Worm (Caenorhabditis elegans) whole organism, L3 larva: ENCODE measurements around the gene H39E23.3.

Experiments used
- R02D3.7 ChIP-seq: fragments of 150-350 bp; optimal IDR thresholded peaks from 2 replicates; lab custom pipeline; 2014; ENCODE audit warnings: missing biosample characterization, missing genetic modification characterization
- ZK546.5 ChIP-seq: sonication (generic microtip); optimal IDR thresholded peaks from 2 replicates; lab custom pipeline; 2017; ENCODE audit warnings: missing biosample characterization, missing genetic modification characterization
- ama-1 ChIP-seq: fragments of 150-350 bp; optimal IDR thresholded peaks from 2 replicates; lab custom pipeline; 2018
- ceh-16 ChIP-seq: sonication (generic microtip); optimal IDR thresholded peaks from 2 replicates; lab custom pipeline; 2017; ENCODE audit warnings: missing biosample characterization, missing genetic modification characterization
- ceh-28 ChIP-seq: fragments of 150-350 bp; optimal IDR thresholded peaks from 2 replicates; lab custom pipeline; 2014; ENCODE audit warnings: missing biosample characterization, missing genetic modification reagents, missing genetic modification characterization
- ceh-9 ChIP-seq: sonication (generic microtip); optimal IDR thresholded peaks from 2 replicates; lab custom pipeline; 2018; ENCODE audit warnings: missing biosample characterization, missing genetic modification characterization
- daf-12 ChIP-seq: fragments of 150-350 bp; optimal IDR thresholded peaks from 2 replicates; lab custom pipeline; 2014; ENCODE audit warnings: missing biosample characterization, missing genetic modification reagents, missing genetic modification characterization
- elt-1 ChIP-seq: fragments of 150-350 bp; optimal IDR thresholded peaks from 2 replicates; lab custom pipeline; 2014; ENCODE audit warnings: missing biosample characterization, missing genetic modification characterization
- elt-2 ChIP-seq: sonication (generic microtip); optimal IDR thresholded peaks from 2 replicates; lab custom pipeline; 2016; ENCODE audit warnings: missing genetic modification reagents, mild to moderate bottlenecking, missing genetic modification characterization, missing compliant biosample characterization
- elt-3 ChIP-seq, 3 experiments: fragments of 150-350 bp in 1 of 3; sonication (generic microtip) in 2 of 3; optimal IDR thresholded peaks; 2 replicates in 2 of 3; 4 replicates in 1 of 3; lab custom pipeline; 2014 to 2017; ENCODE audit warnings: missing biosample characterization in 3 of 3, missing genetic modification characterization in 3 of 3
- eor-1 ChIP-seq, 2 experiments: fragments of 150-350 bp; optimal IDR thresholded peaks; 2 replicates each; lab custom pipeline; 2014 to 2018; ENCODE audit warnings: missing biosample characterization in 2 of 2, missing genetic modification characterization in 2 of 2
- fkh-10 ChIP-seq: sonication (generic microtip); optimal IDR thresholded peaks from 2 replicates; lab custom pipeline; 2017; ENCODE audit warnings: missing biosample characterization, missing genetic modification reagents, missing genetic modification characterization
- fkh-2 ChIP-seq: fragments of 150-350 bp; optimal IDR thresholded peaks from 2 replicates; lab custom pipeline; 2014; ENCODE audit warnings: missing biosample characterization, missing genetic modification reagents, missing genetic modification characterization
- fos-1 ChIP-seq: fragments of 150-350 bp; optimal IDR thresholded peaks from 2 replicates; lab custom pipeline; 2014; ENCODE audit warnings: missing biosample characterization, missing genetic modification characterization
- hmg-11 ChIP-seq: sonication (generic microtip); optimal IDR thresholded peaks from 2 replicates; lab custom pipeline; 2016; ENCODE audit warnings: missing genetic modification characterization, missing compliant biosample characterization
- jun-1 ChIP-seq: fragments of 150-350 bp; optimal IDR thresholded peaks from 2 replicates; lab custom pipeline; 2014; ENCODE audit warnings: missing biosample characterization, missing genetic modification reagents, missing genetic modification characterization
- lin-15B ChIP-seq: fragments of 150-350 bp; optimal IDR thresholded peaks from 2 replicates; lab custom pipeline; 2014; ENCODE audit warnings: missing biosample characterization, missing genetic modification characterization
- lin-39 ChIP-seq: fragments of 150-350 bp; optimal IDR thresholded peaks from 2 replicates; lab custom pipeline; 2018; ENCODE audit warnings: missing biosample characterization, missing genetic modification reagents, missing genetic modification characterization
- lsy-12 ChIP-seq: sonication (generic microtip); optimal IDR thresholded peaks from 2 replicates; lab custom pipeline; 2016; ENCODE audit warnings: mild to moderate bottlenecking, missing genetic modification characterization, missing compliant biosample characterization
- mdl-1 ChIP-seq: fragments of 150-350 bp; optimal IDR thresholded peaks from 2 replicates; lab custom pipeline; 2014; ENCODE audit warnings: missing biosample characterization, missing genetic modification characterization
- nfya-1 ChIP-seq: sonication (generic microtip); optimal IDR thresholded peaks from 2 replicates; lab custom pipeline; 2017; ENCODE audit warnings: missing genetic modification characterization, mild to moderate bottlenecking, missing compliant biosample characterization, antibody characterized with exemption, moderate library complexity; ENCODE audit not compliant: insufficient read depth
- nhr-11 ChIP-seq: fragments of 150-350 bp; optimal IDR thresholded peaks from 2 replicates; lab custom pipeline; 2014; ENCODE audit warnings: missing biosample characterization, missing genetic modification characterization
- nhr-12 ChIP-seq: fragments of 150-350 bp; optimal IDR thresholded peaks from 2 replicates; lab custom pipeline; 2014; ENCODE audit warnings: missing biosample characterization, missing genetic modification characterization
- nhr-23 ChIP-seq: fragments of 150-350 bp; optimal IDR thresholded peaks from 2 replicates; lab custom pipeline; 2014; ENCODE audit warnings: missing biosample characterization, missing genetic modification reagents, missing genetic modification characterization
- nhr-237 ChIP-seq: fragments of 150-350 bp; optimal IDR thresholded peaks from 2 replicates; lab custom pipeline; 2014; ENCODE audit warnings: missing biosample characterization, missing genetic modification characterization
- nhr-25 ChIP-seq: sonication (generic microtip); optimal IDR thresholded peaks from 2 replicates; lab custom pipeline; 2017; ENCODE audit warnings: missing biosample characterization, missing genetic modification characterization
- nhr-28 ChIP-seq: fragments of 150-350 bp; optimal IDR thresholded peaks from 2 replicates; lab custom pipeline; 2014; ENCODE audit warnings: missing biosample characterization, missing genetic modification characterization
- nhr-43 ChIP-seq: sonication (generic microtip); optimal IDR thresholded peaks from 2 replicates; lab custom pipeline; 2016; ENCODE audit warnings: mild to moderate bottlenecking, missing genetic modification characterization, missing compliant biosample characterization; ENCODE audit not compliant: poor library complexity, severe bottlenecking
- nhr-77 ChIP-seq: fragments of 150-350 bp; optimal IDR thresholded peaks from 2 replicates; lab custom pipeline; 2014; ENCODE audit warnings: missing biosample characterization, missing genetic modification characterization
- pha-4 ChIP-seq: fragments of 150-350 bp; optimal IDR thresholded peaks from 2 replicates; lab custom pipeline; 2014; ENCODE audit warnings: missing biosample characterization, missing genetic modification reagents, missing genetic modification characterization
- sea-2 ChIP-seq: fragments of 150-350 bp; sonication (generic microtip); optimal IDR thresholded peaks from 4 replicates; lab custom pipeline; 2014; ENCODE audit warnings: missing biosample characterization, missing genetic modification reagents, missing genetic modification characterization
- skn-1 ChIP-seq: fragments of 150-350 bp; optimal IDR thresholded peaks from 2 replicates; lab custom pipeline; 2014; ENCODE audit warnings: missing biosample characterization, missing genetic modification characterization
- snpc-4 ChIP-seq: fragments of 150-350 bp; optimal IDR thresholded peaks from 2 replicates; lab custom pipeline; 2014; ENCODE audit warnings: missing biosample characterization, missing genetic modification characterization
- zag-1 ChIP-seq: fragments of 150-350 bp; optimal IDR thresholded peaks from 2 replicates; lab custom pipeline; 2014; ENCODE audit warnings: missing biosample characterization, missing genetic modification characterization
- ztf-4 ChIP-seq: fragments of 150-350 bp; optimal IDR thresholded peaks from 2 replicates; lab custom pipeline; 2014; ENCODE audit warnings: missing biosample characterization, missing genetic modification characterization

The H39E23.3 gene

ce11 chrV:14107511-14107910 is at the start of gene H39E23.3:
Gene H39E23.3 (plus strand): TSS chrV:14107811.
- no peak for TF ChIP-seq nfya-1 (tag; lab: Kevin White, UChicago)
- TF ChIP-seq nhr-28 (tag; lab: Kevin White, UChicago) = no peak
- no peak for TF ChIP-seq fos-1
- TF ChIP-seq sea-2 (GFP tag; lab: Kevin White, UChicago) = no peak
- TF ChIP-seq lin-39 (tag; lab: Kevin White, UChicago) = no peak
- TF ChIP-seq jun-1 (tag; lab: Kevin White, UChicago) = no peak
- TF ChIP-seq ama-1 (lab: Kevin White, UChicago) = no peak
- TF ChIP-seq mdl-1 (tag; lab: Kevin White, UChicago) = no peak
- TF ChIP-seq ceh-16 = no peak
- TF ChIP-seq eor-1 (tag; optimal IDR thresholded peaks at IDR 0.05; lab: Kevin White, UChicago) = no peak
- TF ChIP-seq ceh-9 (tag; lab: Kevin White, UChicago) = no peak
- no peak for TF ChIP-seq hmg-11
- no peak for TF ChIP-seq zag-1
- no peak for TF ChIP-seq elt-2 (tag; lab: Kevin White, UChicago)
- TF ChIP-seq nhr-23 (tag; lab: Kevin White, UChicago) = no peak
- no peak for TF ChIP-seq nhr-237 (tag; lab: Kevin White, UChicago)
- TF ChIP-seq nhr-25 (tag; lab: Kevin White, UChicago) = no peak

- TF ChIP-seq mdl-1 (tag; lab: Kevin White, UChicago) = no peak
- no peak for TF ChIP-seq ceh-16
- no peak for TF ChIP-seq nhr-25 (tag; lab: Kevin White, UChicago)
- no peak for TF ChIP-seq snpc-4 (tag; lab: Kevin White, UChicago)
- TF ChIP-seq nfya-1 (tag; lab: Kevin White, UChicago) = peak; percentile 90
- TF ChIP-seq R02D3.7 (tag; lab: Kevin White, UChicago) = no peak
- TF ChIP-seq nhr-77 = no peak
- TF ChIP-seq ZK546.5 (tag; lab: Kevin White, UChicago) = no peak
These were observed 43.6 kb upstream of the H39E23.3 start for ce11 chrV:14063980-14064379.

ce11 chrV:14064422-14064821 is 43.2 kb upstream of the H39E23.3 start, which contains the start of gene D1086.21:
Gene D1086.21 (plus strand): TSS chrV:14064722.
- TF ChIP-seq nhr-11 (tag; lab: Kevin White, UChicago) = no peak
- no peak for TF ChIP-seq elt-3 (tag; optimal IDR thresholded peaks at IDR 0.05; lab: Kevin White, UChicago)
- TF ChIP-seq mdl-1 (tag; lab: Kevin White, UChicago) = no peak
- TF ChIP-seq nhr-23 (tag; lab: Kevin White, UChicago) = no peak
- no peak for TF ChIP-seq snpc-4 (tag; lab: Kevin White, UChicago)
- no peak for TF ChIP-seq ztf-4 (tag; lab: Kevin White, UChicago)
- TF ChIP-seq nhr-25 (tag; lab: Kevin White, UChicago) = no peak
- no peak for TF ChIP-seq lsy-12 (tag; lab: Kevin White, UChicago)

ce11 chrV:14067816-14068296 is 39.8 kb upstream of the H39E23.3 start, which contains the start of gene D1086.17:
Gene D1086.17 (plus strand): TSS chrV:14067866.
- TF ChIP-seq elt-1 (tag; lab: Kevin White, UChicago) = no peak
- TF ChIP-seq nhr-237 (tag; lab: Kevin White, UChicago) = no peak
- no peak for TF ChIP-seq jun-1 (tag; lab: Kevin White, UChicago)
- no peak for TF ChIP-seq daf-12 (tag; lab: Kevin White, UChicago)
- TF ChIP-seq fkh-10 = no peak
- no peak for TF ChIP-seq R02D3.7 (tag; lab: Kevin White, UChicago)
- TF ChIP-seq pha-4 (tag; lab: Kevin White, UChicago) = no peak
- TF ChIP-seq hmg-11 = no peak
- TF ChIP-seq nhr-77 = no peak

- TF ChIP-seq nhr-12 (tag; lab: Kevin White, UChicago) = no peak
- no peak for TF ChIP-seq sea-2 (GFP tag; lab: Kevin White, UChicago)
- TF ChIP-seq fkh-2 (tag; lab: Kevin White, UChicago) = no peak
- TF ChIP-seq nhr-11 (tag; lab: Kevin White, UChicago) = no peak
- TF ChIP-seq R02D3.7 (tag; lab: Kevin White, UChicago) = no peak
- TF ChIP-seq lin-15B (tag; lab: Kevin White, UChicago) = no peak
- no peak for TF ChIP-seq ceh-28
- TF ChIP-seq nhr-25 (tag; lab: Kevin White, UChicago) = no peak
- no peak for TF ChIP-seq mdl-1 (tag; lab: Kevin White, UChicago)
- TF ChIP-seq lin-39 (tag; lab: Kevin White, UChicago) = no peak
- no peak for TF ChIP-seq nhr-43 (tag; lab: Kevin White, UChicago)
- no peak for TF ChIP-seq ztf-4 (tag; lab: Kevin White, UChicago)
- TF ChIP-seq skn-1 (tag; lab: Kevin White, UChicago) = no peak
These were observed 37.7 kb upstream of the H39E23.3 start for ce11 chrV:14069899-14070298.
